Worm (Caenorhabditis elegans) whole organism, L1 larva: ENCODE data around the gene hsp-1.

Experiments used
- C04F5.9 ChIP-seq: sonication (generic microtip); optimal IDR thresholded peaks from 2 replicates; lab custom pipeline; 2016; ENCODE audit warnings: missing genetic modification characterization, missing compliant biosample characterization
- C16A3.4 ChIP-seq: fragments of 150-350 bp; optimal IDR thresholded peaks from 2 replicates; lab custom pipeline; 2014; ENCODE audit warnings: missing biosample characterization, missing genetic modification characterization
- C34B4.2 ChIP-seq: sonication (generic microtip); optimal IDR thresholded peaks from 2 replicates; lab custom pipeline; 2017; ENCODE audit warnings: mild to moderate bottlenecking, missing genetic modification characterization, missing compliant biosample characterization
- ama-1 ChIP-seq: fragments of 150-350 bp; optimal IDR thresholded peaks from 2 replicates; lab custom pipeline; 2014
- blmp-1 ChIP-seq: fragments of 150-350 bp; optimal IDR thresholded peaks from 2 replicates; lab custom pipeline; 2014; ENCODE audit warnings: missing biosample characterization, missing genetic modification characterization
- ceh-8 ChIP-seq: fragments of 200-800 bp; sonication (Bioruptor generic); optimal IDR thresholded peaks from 2 replicates; lab custom pipeline; 2018; ENCODE audit warnings: mild to moderate bottlenecking, missing genetic modification characterization, moderate library complexity, missing compliant biosample characterization
- ceh-82 ChIP-seq, 3 experiments: fragments of 150-350 bp in 1 of 3; sonication (generic microtip) in 2 of 3; optimal IDR thresholded peaks; 2 replicates each; lab custom pipeline; 2014 to 2017; ENCODE audit warnings: missing biosample characterization in 3 of 3, missing genetic modification characterization in 3 of 3
- ces-1 ChIP-seq: fragments of 150-350 bp; optimal IDR thresholded peaks from 2 replicates; lab custom pipeline; 2014; ENCODE audit warnings: missing biosample characterization, missing genetic modification reagents, missing genetic modification characterization
- dpl-1 ChIP-seq, 3 experiments: fragments of 150-350 bp in 2 of 3; sonication (generic microtip) in 1 of 3; optimal IDR thresholded peaks; 2 replicates each; lab custom pipeline; 2014 to 2017; ENCODE audit warnings: missing biosample characterization in 3 of 3, missing genetic modification characterization in 3 of 3, missing genetic modification reagents in 3 of 3
- dsc-1 ChIP-seq: sonication (generic microtip); optimal IDR thresholded peaks from 2 replicates; lab custom pipeline; 2016; ENCODE audit warnings: mild to moderate bottlenecking, missing genetic modification characterization, missing compliant biosample characterization
- efl-1 ChIP-seq, 4 experiments: fragments of 150-350 bp; optimal IDR thresholded peaks in 3 of 4; peaks in 1 of 4; 1 replicate in 1 of 4; 2 replicates in 3 of 4; lab custom pipeline; 2014; ENCODE audit warnings: missing biosample characterization in 2 of 4, missing genetic modification characterization in 2 of 4, missing genetic modification reagents in 2 of 4
- egl-13 ChIP-seq: sonication (generic microtip); optimal IDR thresholded peaks from 2 replicates; lab custom pipeline; 2016; ENCODE audit warnings: missing genotype, missing genetic modification reagents, missing genetic modification characterization, missing compliant biosample characterization
- elt-2 ChIP-seq: sonication (generic microtip); optimal IDR thresholded peaks from 2 replicates; lab custom pipeline; 2016; ENCODE audit warnings: missing genetic modification characterization, mild to moderate bottlenecking, inconsistent platforms, missing compliant biosample characterization, missing genetic modification reagents
- elt-3 ChIP-seq, 6 experiments: fragments of 150-350 bp in 1 of 6; sonication (generic microtip); optimal IDR thresholded peaks; 2 replicates each; lab custom pipeline; 2017 to 2018; ENCODE audit warnings: missing biosample characterization in 6 of 6, missing genetic modification characterization in 6 of 6, inconsistent platforms in 1 of 6
- fkh-10 ChIP-seq: sonication (generic microtip); optimal IDR thresholded peaks from 2 replicates; lab custom pipeline; 2017; ENCODE audit warnings: missing biosample characterization, missing genetic modification reagents, missing genetic modification characterization
- fkh-4 ChIP-seq: sonication (generic microtip); optimal IDR thresholded peaks from 2 replicates; lab custom pipeline; 2016; ENCODE audit warnings: missing compliant biosample characterization, missing genetic modification characterization, borderline replicate concordance
- fos-1 ChIP-seq: fragments of 150-350 bp; optimal IDR thresholded peaks from 2 replicates; lab custom pipeline; 2014; ENCODE audit warnings: missing biosample characterization, missing genetic modification characterization
- hlh-4 ChIP-seq: sonication (generic microtip); optimal IDR thresholded peaks from 2 replicates; lab custom pipeline; 2016; ENCODE audit warnings: mild to moderate bottlenecking, missing genetic modification characterization, missing compliant biosample characterization
- irx-1 ChIP-seq: sonication (generic microtip); optimal IDR thresholded peaks from 2 replicates; lab custom pipeline; 2016; ENCODE audit warnings: missing genetic modification characterization, missing compliant biosample characterization
- isw-1 ChIP-seq: fragments of 200-800 bp; sonication (Bioruptor generic); IDR thresholded peaks from 2 replicates; pipeline ENCODE4 v1.3.6; 2022; ENCODE audit warnings: missing genetic modification characterization, missing compliant biosample characterization
- lin-14 ChIP-seq: fragments of 200-800 bp; sonication (Bioruptor generic); optimal IDR thresholded peaks from 2 replicates; lab custom pipeline; 2018; ENCODE audit warnings: mild to moderate bottlenecking, missing genetic modification characterization, moderate library complexity, missing compliant biosample characterization
- lin-15B ChIP-seq: fragments of 150-350 bp; sonication (generic microtip); optimal IDR thresholded peaks from 3 replicates; lab custom pipeline; 2014; ENCODE audit warnings: missing biosample characterization, missing genetic modification characterization
- lsy-2 ChIP-seq, 2 experiments: fragments of 150-350 bp; optimal IDR thresholded peaks; 2 replicates each; lab custom pipeline; 2014; ENCODE audit warnings: missing biosample characterization in 2 of 2, missing genetic modification characterization in 2 of 2
- mef-2 ChIP-seq: fragments of 150-350 bp; optimal IDR thresholded peaks from 2 replicates; lab custom pipeline; 2014; ENCODE audit warnings: missing biosample characterization, missing genetic modification characterization
- mep-1 ChIP-seq: fragments of 150-350 bp; optimal IDR thresholded peaks from 2 replicates; lab custom pipeline; 2014; ENCODE audit warnings: missing biosample characterization, missing genetic modification characterization
- nhr-12 ChIP-seq: sonication (generic microtip); optimal IDR thresholded peaks from 2 replicates; lab custom pipeline; 2017; ENCODE audit warnings: missing biosample characterization, missing genetic modification characterization
- nhr-20 ChIP-seq: sonication (generic microtip); optimal IDR thresholded peaks from 2 replicates; lab custom pipeline; 2016; ENCODE audit warnings: mild to moderate bottlenecking, missing genetic modification characterization, missing compliant biosample characterization
- nhr-237 ChIP-seq: fragments of 150-350 bp; optimal IDR thresholded peaks from 2 replicates; lab custom pipeline; 2014; ENCODE audit warnings: missing biosample characterization, missing genetic modification characterization
- nhr-47 ChIP-seq: sonication (generic microtip); optimal IDR thresholded peaks from 2 replicates; lab custom pipeline; 2016; ENCODE audit warnings: mild to moderate bottlenecking, missing genetic modification characterization, moderate library complexity, missing compliant biosample characterization
- nhr-71 ChIP-seq: sonication (generic microtip); optimal IDR thresholded peaks from 2 replicates; lab custom pipeline; 2016; ENCODE audit warnings: mild to moderate bottlenecking, missing genetic modification characterization, moderate library complexity, missing compliant biosample characterization
- nhr-84 ChIP-seq: sonication (generic microtip); optimal IDR thresholded peaks from 2 replicates; lab custom pipeline; 2017; ENCODE audit warnings: missing biosample characterization, missing genetic modification characterization
- nhr-85 ChIP-seq: sonication (generic microtip); peaks from one replicate; lab custom pipeline; 2016; ENCODE audit warnings: missing genetic modification characterization, inconsistent platforms, missing compliant biosample characterization
- nhr-90 ChIP-seq: sonication (generic microtip); optimal IDR thresholded peaks from 2 replicates; lab custom pipeline; 2016; ENCODE audit warnings: mild to moderate bottlenecking, missing genetic modification characterization, missing compliant biosample characterization; ENCODE audit not compliant: poor library complexity
- pag-3 ChIP-seq: sonication (generic microtip); optimal IDR thresholded peaks from 2 replicates; lab custom pipeline; 2017; ENCODE audit warnings: missing genetic modification characterization, mild to moderate bottlenecking, missing compliant biosample characterization, antibody characterized with exemption, borderline replicate concordance; ENCODE audit not compliant: insufficient read depth
- pax-3 ChIP-seq: fragments of 200-800 bp; sonication (Bioruptor generic); optimal IDR thresholded peaks from 2 replicates; lab custom pipeline; 2018; ENCODE audit warnings: mild to moderate bottlenecking, missing genetic modification characterization, moderate library complexity, missing compliant biosample characterization
- pqm-1 ChIP-seq: sonication (generic microtip); optimal IDR thresholded peaks from 3 replicates; lab custom pipeline; 2017; ENCODE audit warnings: missing biosample characterization, missing genetic modification characterization
- skn-1 ChIP-seq: fragments of 150-350 bp; optimal IDR thresholded peaks from 2 replicates; lab custom pipeline; 2014; ENCODE audit warnings: missing biosample characterization, missing genetic modification characterization
- snu-23 ChIP-seq: sonication (generic microtip); optimal IDR thresholded peaks from 2 replicates; lab custom pipeline; 2016; ENCODE audit warnings: missing genetic modification characterization, missing compliant biosample characterization
- sox-4 ChIP-seq: sonication (generic microtip); optimal IDR thresholded peaks from 2 replicates; lab custom pipeline; 2016; ENCODE audit warnings: missing genetic modification characterization, missing compliant biosample characterization
- sptf-1 ChIP-seq: fragments of 150-350 bp; optimal IDR thresholded peaks from 2 replicates; lab custom pipeline; 2014; ENCODE audit warnings: missing biosample characterization, missing genetic modification characterization
- sup-37 ChIP-seq: fragments of 200-800 bp; sonication (Bioruptor generic); optimal IDR thresholded peaks from 2 replicates; lab custom pipeline; 2018; ENCODE audit warnings: mild to moderate bottlenecking, missing genetic modification characterization, missing compliant biosample characterization
- swsn-7 ChIP-seq: sonication (generic microtip); optimal IDR thresholded peaks from 2 replicates; lab custom pipeline; 2016; ENCODE audit warnings: missing genetic modification characterization, missing compliant biosample characterization
- tbx-2 ChIP-seq: sonication (generic microtip); optimal IDR thresholded peaks from 2 replicates; lab custom pipeline; 2016; ENCODE audit warnings: missing genetic modification characterization, missing compliant biosample characterization
- unc-98 ChIP-seq: fragments of 200-800 bp; sonication (Bioruptor generic); IDR thresholded peaks from 2 replicates; pipeline ENCODE4 v1.3.6; 2022; ENCODE audit warnings: missing genetic modification characterization, missing compliant biosample characterization
- vab-15 ChIP-seq: sonication (generic microtip); optimal IDR thresholded peaks from 2 replicates; lab custom pipeline; 2017; ENCODE audit warnings: missing genotype, mild to moderate bottlenecking, missing genetic modification characterization, missing compliant biosample characterization
- xbp-1 ChIP-seq: sonication (generic microtip); optimal IDR thresholded peaks from 2 replicates; lab custom pipeline; 2016; ENCODE audit warnings: missing genetic modification characterization, missing compliant biosample characterization
- zip-4 ChIP-seq: fragments of 200-800 bp; sonication (Bioruptor generic); optimal IDR thresholded peaks from 2 replicates; lab custom pipeline; 2018; ENCODE audit warnings: mild to moderate bottlenecking, missing genetic modification characterization, moderate library complexity, missing compliant biosample characterization
- ztf-11 ChIP-seq, 2 experiments: sonication (generic microtip); optimal IDR thresholded peaks; 2 replicates each; lab custom pipeline; 2016 to 2017; ENCODE audit warnings: missing genetic modification characterization in 2 of 2, missing biosample characterization in 1 of 2, missing compliant biosample characterization in 1 of 2

The hsp-1 gene

ce11 chrIV:17247184-17247583 lies 31.6 kb upstream of the hsp-1 start:
- TF ChIP-seq efl-1 (optimal IDR thresholded peaks at IDR 0.05; lab: Kevin White, UChicago) (no peak), efl-1 (GFP tag; optimal IDR thresholded peaks at IDR 0.05 in 1 of 2; lab: Kevin White, UChicago) (peak in 1 of 2 experiments; percentile 73), nhr-71 (no peak), swsn-7 (no peak), pax-3 (no peak), lsy-2 (tag; optimal IDR thresholded peaks at IDR 0.05; lab: Kevin White, UChicago) (no peak), C04F5.9 (tag; lab: Kevin White, UChicago) (no peak), sup-37 (GFP tag; lab: Kevin White, UChicago) (no peak), nhr-85 (tag; lab: Kevin White, UChicago) (peak; percentile 46)

- TF ChIP-seq ces-1 (GFP tag; lab: Kevin White, UChicago) (no peak), dsc-1 (tag; lab: Kevin White, UChicago) (no peak), mef-2 (no peak), isw-1 (GFP tag; lab: Robert Waterston, UW) (no peak), dpl-1 (GFP tag; optimal IDR thresholded peaks at IDR 0.05; lab: Kevin White, UChicago) (no peak), ceh-8 (no peak), lin-15B (no peak), nhr-20 (tag; lab: Kevin White, UChicago) (no peak), ceh-82 (tag; optimal IDR thresholded peaks at IDR 0.05; lab: Kevin White, UChicago) (no peak), elt-2 (tag; lab: Kevin White, UChicago) (no peak), mep-1 (no peak), fkh-10 (GFP tag; lab: Kevin White, UChicago) (no peak), nhr-237 (tag; lab: Kevin White, UChicago) (no peak), lin-14 (GFP tag; lab: Kevin White, UChicago) (no peak), skn-1 (tag; lab: Kevin White, UChicago) (no peak), efl-1 (optimal IDR thresholded peaks at IDR 0.05; lab: Kevin White, UChicago) (no peak), efl-1 (GFP tag; optimal IDR thresholded peaks at IDR 0.05 in 1 of 2; lab: Kevin White, UChicago) (no peak)
Measured at ce11 chrIV:17248538-17248937, 30.2 kb upstream of the hsp-1 start.

ce11 chrIV:17249691-17250181 lies 29.0 kb upstream of the hsp-1 start, which contains the start of gene eelo-2:
Gene eelo-2, plus strand, starts transcription at chrIV:17250131.
- TF ChIP-seq nhr-90, result peak; percentile 99
- TF ChIP-seq pag-3, result peak; percentile 74
- peak; percentile 60 to 97 (median 88) for TF ChIP-seq elt-3 (tag; optimal IDR thresholded peaks at IDR 0.05; lab: Kevin White, UChicago)
- TF ChIP-seq snu-23 (GFP tag; lab: Kevin White, UChicago), result peak; percentile 99
- peak; percentile 91 for TF ChIP-seq C34B4.2 (tag; lab: Kevin White, UChicago)
- TF ChIP-seq nhr-20 (tag; lab: Kevin White, UChicago), result peak; percentile 99
- no peak for TF ChIP-seq hlh-4 (tag; lab: Kevin White, UChicago)
- peak; percentile 97 for TF ChIP-seq egl-13 (tag; lab: Kevin White, UChicago)
- TF ChIP-seq pqm-1, result peak; percentile 92
- peak; percentile 96 for TF ChIP-seq fos-1 (tag; lab: Kevin White, UChicago)
- peak; percentile 99 for TF ChIP-seq tbx-2
- TF ChIP-seq ztf-11 (tag; optimal IDR thresholded peaks at IDR 0.05; lab: Kevin White, UChicago), result peak; percentile 62 to 95
- TF ChIP-seq unc-98 (GFP tag; lab: Robert Waterston, UW), result peak; percentile 83
- no peak for TF ChIP-seq nhr-84 (tag; lab: Kevin White, UChicago)
- TF ChIP-seq zip-4 (GFP tag; lab: Kevin White, UChicago), result peak; percentile 94
- peak; percentile 100 for TF ChIP-seq efl-1 (optimal IDR thresholded peaks at IDR 0.05; lab: Kevin White, UChicago)
- TF ChIP-seq efl-1 (GFP tag; optimal IDR thresholded peaks at IDR 0.05 in 1 of 2; lab: Kevin White, UChicago), result peak; percentile 100
- TF ChIP-seq xbp-1 (tag; lab: Kevin White, UChicago), result peak; percentile 98
- TF ChIP-seq ceh-82 (tag; optimal IDR thresholded peaks at IDR 0.05; lab: Kevin White, UChicago), result peak; percentile 99 to 100 (median 100)
- TF ChIP-seq sox-4, result peak; percentile 96
- no peak for TF ChIP-seq sptf-1 (tag; lab: Kevin White, UChicago)
- TF ChIP-seq vab-15 (tag; lab: Kevin White, UChicago), result peak; percentile 88
- TF ChIP-seq ama-1 (lab: Kevin White, UChicago), result peak; percentile 84
- TF ChIP-seq blmp-1 (tag; lab: Kevin White, UChicago), result peak; percentile 84
- TF ChIP-seq nhr-12 (tag; lab: Kevin White, UChicago), result peak; percentile 73
- TF ChIP-seq irx-1 (tag; lab: Kevin White, UChicago), result peak; percentile 98
- peak; percentile 82 for TF ChIP-seq fkh-4 (tag; lab: Kevin White, UChicago)
- peak; percentile 99 for TF ChIP-seq nhr-47 (tag; lab: Kevin White, UChicago)
- TF ChIP-seq isw-1 (GFP tag; lab: Robert Waterston, UW), result peak; percentile 98
- peak; percentile 100 for TF ChIP-seq C16A3.4 (tag; lab: Kevin White, UChicago)
- peak; percentile 99 for TF ChIP-seq nhr-71
